Fruit fly (Drosophila melanogaster): ENCODE results near the gene Polr2J.

DNA sequence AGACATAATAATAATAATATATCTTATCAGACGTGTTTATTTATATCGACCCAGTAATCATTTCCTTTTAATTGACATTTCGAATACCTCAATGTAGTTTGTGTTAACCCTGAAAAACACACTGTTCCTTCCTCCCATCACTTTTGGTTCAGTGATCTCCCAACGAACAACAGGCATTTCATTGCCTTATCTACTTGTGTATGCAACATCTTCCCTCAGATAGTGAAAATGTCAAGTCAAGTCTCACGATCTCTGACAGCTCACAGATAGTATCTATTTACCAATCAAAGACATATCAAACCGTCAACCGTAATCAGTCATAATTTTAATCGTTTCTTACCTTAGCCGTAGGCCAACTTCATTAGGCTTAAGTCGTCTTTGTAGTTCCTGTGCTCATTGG, 15.3 kb downstream of the Polr2J start:
- TF ChIP-seq esg (GFP tag; conservative IDR thresholded peaks at IDR 0.05) (no peak), H2.0 (GFP tag; IDR thresholded peaks at IDR 0.05) (no peak), CG14710 (tag; optimal IDR thresholded peaks at IDR 0.05) (no peak), CTCF (GFP tag; optimal IDR thresholded peaks at IDR 0.05) (no peak), Optix (GFP tag; IDR thresholded peaks at IDR 0.05) (no peak), fru (optimal IDR thresholded peaks at IDR 0.05) (no peak), Sox102F (GFP tag; optimal IDR thresholded peaks at IDR 0.05) (no peak), ap (GFP tag; IDR thresholded peaks at IDR 0.05) (no peak), CG14014 (GFP tag; IDR thresholded peaks at IDR 0.05) (no peak), CG6654 (GFP tag; optimal IDR thresholded peaks at IDR 0.05) (no peak), unpg (GFP tag; optimal IDR thresholded peaks at IDR 0.05) (no peak), HmgZ (tag; optimal IDR thresholded peaks at IDR 0.05) (no peak), Mrtf (GFP tag; IDR thresholded peaks at IDR 0.05) (no peak), Bgb (GFP tag; IDR thresholded peaks at IDR 0.05; ENCODE audit: partially characterized antibody) (no peak)
